Worm (Caenorhabditis elegans): ENCODE data around the gene C18B2.5.

DNA sequence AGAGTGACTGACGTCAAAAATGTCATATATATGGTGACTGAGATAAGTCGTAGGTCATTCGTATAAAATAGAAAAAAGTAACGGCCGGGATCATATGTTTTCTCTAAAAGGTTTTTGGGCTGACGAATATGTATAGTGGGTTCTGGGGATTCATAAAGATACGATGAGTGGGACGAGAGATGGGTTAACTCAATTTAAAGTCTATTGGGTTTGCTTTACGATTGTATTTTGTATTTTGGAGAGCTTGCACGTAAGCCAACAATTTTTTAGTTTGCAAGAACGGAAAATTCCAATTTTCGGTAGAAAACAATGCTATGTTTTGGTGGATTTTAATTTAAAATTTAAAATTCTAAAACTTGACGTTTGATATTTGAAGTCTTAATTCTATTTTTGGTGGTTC, 26.4 kb downstream of the C18B2.5 start:
- no peak for TF ChIP-seq ets-7 (tag; optimal IDR thresholded peaks at IDR 0.05)
- no peak for TF ChIP-seq ama-1 (optimal IDR thresholded peaks at IDR 0.05)
- no peak for TF ChIP-seq ceh-36 (tag; optimal IDR thresholded peaks at IDR 0.05)

All from whole organism, early embryonic.